Fruit fly (Drosophila melanogaster) whole organism, embryonic: ENCODE data around the gene CG13694.

Experiments
- Atf6 ChIP-seq: fragments of 200-800 bp; sonication (Bioruptor generic); IDR thresholded peaks from 2 replicates; pipeline ENCODE4 v1.3.6; 2022; ENCODE audit warnings: missing biosample characterization, missing genetic modification characterization
- B-H2 ChIP-seq: fragments of 200-800 bp; sonication (Bioruptor generic); optimal IDR thresholded peaks from 2 replicates; lab custom pipeline; 2018; ENCODE audit warnings: missing biosample characterization, mild to moderate bottlenecking, missing genetic modification characterization
- CG10654 ChIP-seq: fragments of 200-800 bp; sonication (Bioruptor generic); optimal IDR thresholded peaks from 2 replicates; lab custom pipeline; 2016; ENCODE audit warnings: missing biosample characterization, missing genetic modification characterization
- CG11696 ChIP-seq: fragments of 200-800 bp; sonication (Bioruptor generic); IDR thresholded peaks from 2 replicates; pipeline ENCODE4 v1.3.6; 2022; ENCODE audit warnings: missing biosample characterization, missing genetic modification characterization
- CG15073 ChIP-seq: fragments of 200-800 bp; sonication (Bioruptor generic); optimal IDR thresholded peaks from 2 replicates; lab custom pipeline; 2016; ENCODE audit warnings: missing biosample characterization, missing genetic modification characterization
- CG1603 ChIP-seq: fragments of 200-800 bp; sonication (Bioruptor generic); optimal IDR thresholded peaks from 2 replicates; lab custom pipeline; 2019; ENCODE audit warnings: missing biosample characterization, mild to moderate bottlenecking, missing genetic modification characterization, moderate library complexity
- CG17186 ChIP-seq: fragments of 200-800 bp; sonication (Bioruptor generic); optimal IDR thresholded peaks from 3 replicates; lab custom pipeline; 2017; ENCODE audit warnings: missing biosample characterization, missing genetic modification reagents, missing genetic modification characterization
- CG2116 ChIP-seq: fragments of 200-800 bp; sonication (Bioruptor generic); optimal IDR thresholded peaks from 3 replicates; lab custom pipeline; 2018; ENCODE audit warnings: missing biosample characterization, mild to moderate bottlenecking, missing genetic modification characterization
- CG2202 ChIP-seq: fragments of 200-800 bp; sonication (Bioruptor generic); optimal IDR thresholded peaks from 2 replicates; lab custom pipeline; 2018; ENCODE audit warnings: missing biosample characterization, mild to moderate bottlenecking, missing genetic modification characterization
- CG30020 ChIP-seq: fragments of 200-800 bp; optimal IDR thresholded peaks from 2 replicates; lab custom pipeline; 2019; ENCODE audit warnings: missing biosample characterization, mild to moderate bottlenecking, missing genetic modification characterization, moderate library complexity
- CG34224 ChIP-seq: fragments of 200-800 bp; sonication (Bioruptor generic); IDR thresholded peaks from 3 replicates; pipeline ENCODE4 v1.3.6; 2022; ENCODE audit warnings: missing biosample characterization, missing genetic modification characterization; ENCODE audit not compliant: partially characterized antibody
- CG4617 ChIP-seq: fragments of 200-800 bp; sonication (Bioruptor generic); optimal IDR thresholded peaks from 3 replicates; lab custom pipeline; 2016; ENCODE audit warnings: missing biosample characterization, missing genetic modification characterization, borderline replicate concordance
- CG6254 ChIP-seq: fragments of 200-800 bp; sonication (Bioruptor generic); optimal IDR thresholded peaks from 3 replicates; lab custom pipeline; 2017; ENCODE audit warnings: mild to moderate bottlenecking, missing biosample characterization, missing genetic modification reagents, missing genetic modification characterization
- CG7963 ChIP-seq: fragments of 200-800 bp; sonication (Bioruptor generic); IDR thresholded peaks from 3 replicates; pipeline ENCODE4 v1.3.6; 2022; ENCODE audit warnings: missing biosample characterization, missing genetic modification characterization; ENCODE audit not compliant: partially characterized antibody
- CG7987 ChIP-seq: fragments of 200-800 bp; sonication (Bioruptor generic); optimal IDR thresholded peaks from 2 replicates; lab custom pipeline; 2018; ENCODE audit warnings: missing biosample characterization, mild to moderate bottlenecking, missing genetic modification characterization, moderate library complexity
- CG8924 ChIP-seq: fragments of 200-800 bp; optimal IDR thresholded peaks from 3 replicates; lab custom pipeline; 2019; ENCODE audit warnings: missing biosample characterization, mild to moderate bottlenecking, missing genetic modification characterization, moderate library complexity
- CG8944 ChIP-seq: fragments of 200-800 bp; sonication (Bioruptor generic); optimal IDR thresholded peaks from 3 replicates; lab custom pipeline; 2016; ENCODE audit warnings: missing biosample characterization, missing genetic modification characterization
- D19B ChIP-seq: fragments of 200-800 bp; sonication (Bioruptor generic); optimal IDR thresholded peaks from 2 replicates; lab custom pipeline; 2017; ENCODE audit warnings: missing biosample characterization, mild to moderate bottlenecking, missing genetic modification characterization
- Dref ChIP-seq: fragments of 200-800 bp; sonication (Bioruptor generic); IDR thresholded peaks from 2 replicates; pipeline ENCODE4 v1.3.6; 2022; ENCODE audit warnings: missing biosample characterization, missing genetic modification characterization
- Fer3 ChIP-seq: fragments of 200-800 bp; sonication (Bioruptor generic); optimal IDR thresholded peaks from 2 replicates; lab custom pipeline; 2018; ENCODE audit warnings: missing biosample characterization, mild to moderate bottlenecking, missing genetic modification characterization, moderate library complexity
- Lhr ChIP-seq: fragments of 200-800 bp; sonication (Bioruptor generic); optimal IDR thresholded peaks from 3 replicates; lab custom pipeline; 2017; ENCODE audit warnings: mild to moderate bottlenecking, missing biosample characterization, missing genetic modification reagents, missing genetic modification characterization
- MBD-R2 ChIP-seq: fragments of 200-800 bp; sonication (Bioruptor generic); IDR thresholded peaks from 2 replicates; pipeline ENCODE4 v1.3.6; 2022; ENCODE audit warnings: missing biosample characterization, missing genetic modification characterization
- Myb ChIP-seq: fragments of 200-800 bp; sonication (Bioruptor generic); optimal IDR thresholded peaks from 2 replicates; lab custom pipeline; 2016; ENCODE audit warnings: missing biosample characterization, missing genetic modification characterization
- NK7.1 ChIP-seq: fragments of 200-800 bp; sonication (Bioruptor generic); optimal IDR thresholded peaks from 3 replicates; lab custom pipeline; 2016; ENCODE audit warnings: missing biosample characterization, missing genetic modification characterization
- Opbp ChIP-seq: fragments of 200-800 bp; sonication (Bioruptor generic); IDR thresholded peaks from 3 replicates; pipeline ENCODE4 v1.3.6; 2022; ENCODE audit warnings: missing biosample characterization, missing genetic modification characterization; ENCODE audit not compliant: partially characterized antibody
- Side ChIP-seq: fragments of 200-800 bp; sonication (Bioruptor generic); optimal IDR thresholded peaks from 2 replicates; lab custom pipeline; 2016; ENCODE audit warnings: missing biosample characterization, missing genetic modification characterization
- Sin3A ChIP-seq: fragments of >200 bp; optimal IDR thresholded peaks from 2 replicates; lab custom pipeline; 2018
- Six4 ChIP-seq: fragments of 200-800 bp; sonication (Bioruptor generic); optimal IDR thresholded peaks from 2 replicates; lab custom pipeline; 2016; ENCODE audit warnings: missing biosample characterization, missing genetic modification characterization
- Sox102F ChIP-seq: fragments of 200-800 bp; sonication (Bioruptor generic); optimal IDR thresholded peaks from 2 replicates; lab custom pipeline; 2018; ENCODE audit warnings: missing biosample characterization, mild to moderate bottlenecking, missing genetic modification characterization, moderate library complexity
- Sry-β ChIP-seq: fragments of 200-800 bp; sonication (Bioruptor generic); optimal IDR thresholded peaks from 2 replicates; lab custom pipeline; 2018; ENCODE audit warnings: missing biosample characterization, mild to moderate bottlenecking, missing genetic modification characterization, moderate library complexity
- Sry-δ ChIP-seq: fragments of 200-800 bp; sonication (Bioruptor generic); optimal IDR thresholded peaks from 2 replicates; lab custom pipeline; 2016; ENCODE audit warnings: missing biosample characterization, missing genetic modification characterization
- aop ChIP-seq: fragments of 200-800 bp; sonication (Bioruptor generic); IDR thresholded peaks from 2 replicates; pipeline ENCODE4 v1.3.6; 2022; ENCODE audit warnings: missing biosample characterization, missing genetic modification characterization
- bigmax ChIP-seq: fragments of 200-800 bp; sonication (Bioruptor generic); optimal IDR thresholded peaks from 2 replicates; lab custom pipeline; 2018; ENCODE audit warnings: missing biosample characterization, mild to moderate bottlenecking, missing genetic modification characterization
- cwo ChIP-seq: fragments of 200-800 bp; sonication (Bioruptor generic); optimal IDR thresholded peaks from 3 replicates; lab custom pipeline; 2017; ENCODE audit warnings: missing biosample characterization, missing genetic modification characterization, mild to moderate bottlenecking, moderate library complexity, missing genetic modification reagents
- exex ChIP-seq: fragments of 200-800 bp; sonication (Bioruptor generic); optimal IDR thresholded peaks from 4 replicates; lab custom pipeline; 2018; ENCODE audit warnings: missing biosample characterization, mild to moderate bottlenecking, missing genetic modification characterization, moderate library complexity
- gfzf ChIP-seq: fragments of 200-800 bp; sonication (Bioruptor generic); optimal IDR thresholded peaks from 2 replicates; lab custom pipeline; 2016; ENCODE audit warnings: missing biosample characterization, mild to moderate bottlenecking, missing genetic modification characterization, moderate library complexity
- grn ChIP-seq: fragments of 200-800 bp; sonication (Bioruptor generic); optimal IDR thresholded peaks from 3 replicates; lab custom pipeline; 2017; ENCODE audit warnings: missing biosample characterization, missing genetic modification characterization
- hbn ChIP-seq: fragments of 200-800 bp; sonication (Bioruptor generic); IDR thresholded peaks from 2 replicates; pipeline ENCODE4 v1.3.6; 2022; ENCODE audit warnings: missing biosample characterization, missing genetic modification characterization; ENCODE audit not compliant: partially characterized antibody
- nerfin-2 ChIP-seq: fragments of 200-800 bp; sonication (Bioruptor generic); IDR thresholded peaks from 2 replicates; pipeline ENCODE4 v1.3.6; 2022; ENCODE audit warnings: missing biosample characterization, missing genetic modification characterization; ENCODE audit not compliant: partially characterized antibody
- pros ChIP-seq: fragments of 200-800 bp; sonication (Bioruptor generic); optimal IDR thresholded peaks from 3 replicates; lab custom pipeline; 2019; ENCODE audit warnings: missing biosample characterization, mild to moderate bottlenecking, missing genetic modification characterization, moderate library complexity
- repo ChIP-seq: fragments of 200-800 bp; sonication (Bioruptor generic); optimal IDR thresholded peaks from 2 replicates; lab custom pipeline; 2016; ENCODE audit warnings: missing biosample characterization, missing genetic modification characterization
- run ChIP-seq: fragments of 200-800 bp; sonication (Bioruptor generic); optimal IDR thresholded peaks from 3 replicates; lab custom pipeline; 2018; ENCODE audit warnings: missing biosample characterization, mild to moderate bottlenecking, missing genetic modification characterization
- sna ChIP-seq: fragments of 200-800 bp; sonication (Bioruptor generic); IDR thresholded peaks from 2 replicates; pipeline ENCODE4 v1.3.6; 2022; ENCODE audit warnings: missing biosample characterization, missing genetic modification characterization; ENCODE audit not compliant: partially characterized antibody
- stwl ChIP-seq: fragments of 200-800 bp; sonication (Bioruptor generic); optimal IDR thresholded peaks from 3 replicates; lab custom pipeline; 2018; ENCODE audit warnings: missing biosample characterization, mild to moderate bottlenecking, missing genetic modification characterization, moderate library complexity
- sug ChIP-seq: fragments of 200-800 bp; optimal IDR thresholded peaks from 2 replicates; lab custom pipeline; 2019; ENCODE audit warnings: missing biosample characterization, mild to moderate bottlenecking, missing genetic modification characterization, moderate library complexity
- tna ChIP-seq: fragments of 200-800 bp; sonication (Bioruptor generic); IDR thresholded peaks from 2 replicates; pipeline ENCODE4 v1.3.6; 2022; ENCODE audit warnings: missing biosample characterization, missing genetic modification characterization; ENCODE audit not compliant: partially characterized antibody
- trem ChIP-seq: fragments of 200-800 bp; optimal IDR thresholded peaks from 3 replicates; lab custom pipeline; 2019; ENCODE audit warnings: missing biosample characterization, mild to moderate bottlenecking, missing genetic modification characterization, moderate library complexity
- unc-4 ChIP-seq: fragments of 200-800 bp; sonication (Bioruptor generic); IDR thresholded peaks from 2 replicates; pipeline ENCODE4 v1.3.6; 2022; ENCODE audit warnings: missing biosample characterization, missing genetic modification characterization; ENCODE audit not compliant: partially characterized antibody
- wek ChIP-seq: fragments of 200-800 bp; sonication (Bioruptor generic); optimal IDR thresholded peaks from 3 replicates; lab custom pipeline; 2018; ENCODE audit warnings: missing biosample characterization, mild to moderate bottlenecking, missing genetic modification characterization, moderate library complexity
- wor ChIP-seq: fragments of 200-800 bp; sonication (Bioruptor generic); IDR thresholded peaks from 2 replicates; pipeline ENCODE4 v1.3.6; 2022; ENCODE audit warnings: missing biosample characterization, missing genetic modification characterization
- zen ChIP-seq: fragments of 200-800 bp; sonication (Bioruptor generic); optimal IDR thresholded peaks from 3 replicates; lab custom pipeline; 2018; ENCODE audit warnings: missing biosample characterization, mild to moderate bottlenecking, missing genetic modification characterization, moderate library complexity

CG13694 gene

dm6 chr2L:143088-143487, 26.8 kb upstream of the CG13694 start, which contains the start of the genes CG31974 and CG11454 (continued):
- peak; percentile 22 for TF ChIP-seq bigmax
- peak; percentile 56 for TF ChIP-seq B-H2
- peak; percentile 93 for TF ChIP-seq grn
- peak; percentile 95 for TF ChIP-seq unc-4 (GFP tag; lab: Robert Waterston, UW)
- TF ChIP-seq gfzf: peak; percentile 14
- TF ChIP-seq stwl (tag; lab: Kevin White, UChicago): peak; percentile 57
- TF ChIP-seq CG8944 (GFP tag; lab: Kevin White, UChicago): no peak
- no peak for TF ChIP-seq repo (GFP tag; lab: Kevin White, UChicago)
- TF ChIP-seq nerfin-2 (GFP tag; lab: Robert Waterston, UW): peak; percentile 70; the same call in 1 of the 2 replicates
- peak; percentile 87 for TF ChIP-seq sna (GFP tag; lab: Robert Waterston, UW)
- peak; percentile 37 for TF ChIP-seq Lhr
- TF ChIP-seq MBD-R2 (GFP tag; lab: Robert Waterston, UW): peak; percentile 76
- peak; percentile 94 for TF ChIP-seq CG34224
- peak; percentile 5 for TF ChIP-seq CG30020 (tag; lab: Kevin White, UChicago)
- TF ChIP-seq aop: 0 out of 2 replicates have a peak, but pooled peaks have one; percentile 52
- peak; percentile 44 for TF ChIP-seq Sry-β (GFP tag; lab: Kevin White, UChicago)
- peak; percentile 35 for TF ChIP-seq trem (tag; lab: Kevin White, UChicago)
- TF ChIP-seq CG1603 (tag; lab: Kevin White, UChicago): peak; percentile 65
- no peak for TF ChIP-seq Atf6 (GFP tag; lab: Robert Waterston, UW)
- TF ChIP-seq CG2116: peak; percentile 29
- TF ChIP-seq Six4 (GFP tag; lab: Kevin White, UChicago): no peak
- peak; percentile 44 for TF ChIP-seq Dref
- peak; percentile 68 for TF ChIP-seq CG4617 (GFP tag; lab: Kevin White, UChicago)
- TF ChIP-seq hbn (GFP tag; lab: Robert Waterston, UW): peak; percentile 92
- TF ChIP-seq Side: peak; percentile 38
- peak; percentile 95 for TF ChIP-seq Myb (GFP tag; lab: Kevin White, UChicago)
- TF ChIP-seq CG7987 (GFP tag; lab: Kevin White, UChicago): peak; percentile 14
- TF ChIP-seq CG11696 (GFP tag; lab: Robert Waterston, UW): no peak
- TF ChIP-seq pros: peak; percentile 61
- TF ChIP-seq Sin3A (lab: Kevin White, UChicago): no peak
- peak; percentile 76 for TF ChIP-seq tna (GFP tag; lab: Robert Waterston, UW)
- TF ChIP-seq wek (GFP tag; lab: Kevin White, UChicago): peak; percentile 3

dm6 chr2L:140849-141248, 24.6 kb upstream of the CG13694 start, which contains the start of the genes CG31975 and ovm:
CG31975 (minus strand) TSS chr2L:140992.
ovm (minus strand) TSS chr2L:140992.
- no peak for TF ChIP-seq CG10654 (GFP tag; lab: Kevin White, UChicago)
- TF ChIP-seq Sox102F: no peak
- no peak for TF ChIP-seq CG17186 (GFP tag; lab: Kevin White, UChicago)
- TF ChIP-seq zen (tag; lab: Kevin White, UChicago): no peak
- TF ChIP-seq CG2202 (tag; lab: Kevin White, UChicago): no peak
- no peak for TF ChIP-seq CG6254 (GFP tag; lab: Kevin White, UChicago)
- TF ChIP-seq cwo (GFP tag; lab: Kevin White, UChicago): peak; percentile 83
- TF ChIP-seq sug (tag; lab: Kevin White, UChicago): peak; percentile 38
- no peak for TF ChIP-seq NK7.1 (GFP tag; lab: Kevin White, UChicago)
- TF ChIP-seq wor: no peak
- TF ChIP-seq Fer3 (tag; lab: Kevin White, UChicago): no peak
- no peak for TF ChIP-seq CG7963 (GFP tag; lab: Robert Waterston, UW)
- TF ChIP-seq CG15073 (GFP tag; lab: Kevin White, UChicago): no peak
- no peak for TF ChIP-seq run (tag; lab: Kevin White, UChicago)
- no peak for TF ChIP-seq CG8924 (tag; lab: Kevin White, UChicago)
- TF ChIP-seq exex: peak; percentile 72
- TF ChIP-seq Opbp: no peak
- TF ChIP-seq Sry-δ (GFP tag; lab: Kevin White, UChicago): no peak
- TF ChIP-seq D19B (GFP tag; lab: Kevin White, UChicago): no peak
- no peak for TF ChIP-seq aop
